Fruit fly (Drosophila melanogaster) whole organism, embryonic: Measurements from ENCODE around the gene CG4210.

Experiments used
- Abd-B ChIP-seq: fragments of 200-800 bp; sonication (Bioruptor generic); optimal IDR thresholded peaks from 2 replicates; lab custom pipeline; 2018; ENCODE audit warnings: missing biosample characterization, mild to moderate bottlenecking, missing genetic modification characterization, moderate library complexity
- Antp ChIP-seq: fragments of 200-800 bp; sonication (Bioruptor generic); optimal IDR thresholded peaks from 3 replicates; lab custom pipeline; 2016; ENCODE audit warnings: missing biosample characterization, missing genetic modification characterization
- Asciz ChIP-seq: fragments of 200-800 bp; sonication (Bioruptor generic); optimal IDR thresholded peaks from 2 replicates; lab custom pipeline; 2017; ENCODE audit warnings: missing biosample characterization, mild to moderate bottlenecking, missing genetic modification characterization, missing genetic modification reagents
- Blimp-1 ChIP-seq: fragments of 200-800 bp; sonication (Bioruptor generic); optimal IDR thresholded peaks from 3 replicates; lab custom pipeline; 2018; ENCODE audit warnings: missing biosample characterization, missing genetic modification characterization, mild to moderate bottlenecking, moderate library complexity, missing genetic modification reagents
- CG10979 ChIP-seq: fragments of 200-800 bp; sonication (Bioruptor generic); optimal IDR thresholded peaks from 2 replicates; lab custom pipeline; 2018; ENCODE audit warnings: missing biosample characterization, mild to moderate bottlenecking, missing genetic modification characterization, moderate library complexity
- CG12155 ChIP-seq: fragments of 200-800 bp; sonication (Bioruptor generic); optimal IDR thresholded peaks from 3 replicates; lab custom pipeline; 2016; ENCODE audit warnings: missing biosample characterization, missing genetic modification characterization
- CG13296 ChIP-seq: fragments of 200-800 bp; sonication (Bioruptor generic); optimal IDR thresholded peaks from 3 replicates; lab custom pipeline; 2018; ENCODE audit warnings: missing biosample characterization, mild to moderate bottlenecking, missing genetic modification characterization
- CG15514 ChIP-seq: fragments of 200-800 bp; sonication (Bioruptor generic); optimal IDR thresholded peaks from 3 replicates; lab custom pipeline; 2017; ENCODE audit warnings: missing biosample characterization, missing genetic modification characterization, mild to moderate bottlenecking, moderate library complexity, missing genetic modification reagents
- CG15601 ChIP-seq: fragments of 200-800 bp; sonication (Bioruptor generic); optimal IDR thresholded peaks from 3 replicates; lab custom pipeline; 2019; ENCODE audit warnings: missing biosample characterization, mild to moderate bottlenecking, missing genetic modification characterization, moderate library complexity
- CG17359 ChIP-seq: fragments of 200-800 bp; sonication (Bioruptor generic); optimal IDR thresholded peaks from 3 replicates; lab custom pipeline; 2018; ENCODE audit warnings: missing biosample characterization, mild to moderate bottlenecking, missing genetic modification characterization, moderate library complexity
- CG1792 ChIP-seq: fragments of 200-800 bp; sonication (Bioruptor generic); optimal IDR thresholded peaks from 2 replicates; lab custom pipeline; 2016; ENCODE audit warnings: missing biosample characterization, missing genetic modification characterization
- CG32532 ChIP-seq: fragments of 200-800 bp; sonication (Bioruptor generic); IDR thresholded peaks from 2 replicates; pipeline ENCODE4 v1.3.6; 2022; ENCODE audit warnings: missing biosample characterization, missing genetic modification characterization
- CG33557 ChIP-seq: fragments of 200-800 bp; sonication (Bioruptor generic); optimal IDR thresholded peaks from 2 replicates; lab custom pipeline; 2019; ENCODE audit warnings: missing biosample characterization, mild to moderate bottlenecking, missing genetic modification characterization, moderate library complexity
- CG34376 ChIP-seq: fragments of 200-800 bp; sonication (Bioruptor generic); optimal IDR thresholded peaks from 2 replicates; lab custom pipeline; 2018; ENCODE audit warnings: missing biosample characterization, mild to moderate bottlenecking, missing genetic modification characterization
- CG6854 ChIP-seq: fragments of 200-800 bp; sonication (Bioruptor generic); optimal IDR thresholded peaks from 3 replicates; lab custom pipeline; 2017; ENCODE audit warnings: missing biosample characterization, mild to moderate bottlenecking, missing genetic modification characterization
- CG8478 ChIP-seq: fragments of >200 bp; optimal IDR thresholded peaks from 2 replicates; lab custom pipeline; 2018
- CG9215 ChIP-seq: fragments of 200-800 bp; sonication (Bioruptor generic); IDR thresholded peaks from 2 replicates; pipeline ENCODE4 v1.3.6; 2022; ENCODE audit warnings: missing biosample characterization, missing genetic modification characterization
- Camta ChIP-seq: fragments of 200-800 bp; sonication (Bioruptor generic); optimal IDR thresholded peaks from 2 replicates; lab custom pipeline; 2016; ENCODE audit warnings: missing biosample characterization, missing genetic modification characterization
- Chrac-16 ChIP-seq: fragments of 200-800 bp; sonication (Bioruptor generic); optimal IDR thresholded peaks from 3 replicates; lab custom pipeline; 2016; ENCODE audit warnings: missing biosample characterization, missing genetic modification characterization
- CkIIα-i1 ChIP-seq: fragments of 200-800 bp; sonication (Bioruptor generic); IDR thresholded peaks from 2 replicates; pipeline ENCODE4 v1.3.6; 2022; ENCODE audit warnings: missing biosample characterization, missing genetic modification characterization
- Dek ChIP-seq: fragments of 200-800 bp; sonication (Bioruptor generic); optimal IDR thresholded peaks from 3 replicates; lab custom pipeline; 2019; ENCODE audit warnings: missing biosample characterization, mild to moderate bottlenecking, missing genetic modification characterization, moderate library complexity
- Dip3 ChIP-seq: fragments of 200-800 bp; sonication (Bioruptor generic); optimal IDR thresholded peaks from 3 replicates; lab custom pipeline; 2016; ENCODE audit warnings: missing biosample characterization, missing genetic modification characterization
- Ets65A ChIP-seq: fragments of 200-800 bp; sonication (Bioruptor generic); peaks from one replicate; lab custom pipeline; 2016; ENCODE audit warnings: missing biosample characterization, missing genetic modification characterization
- Fer3 ChIP-seq: fragments of 200-800 bp; sonication (Bioruptor generic); optimal IDR thresholded peaks from 2 replicates; lab custom pipeline; 2018; ENCODE audit warnings: missing biosample characterization, mild to moderate bottlenecking, missing genetic modification characterization, moderate library complexity
- MBD-R2 ChIP-seq: fragments of 200-800 bp; sonication (Bioruptor generic); IDR thresholded peaks from 2 replicates; pipeline ENCODE4 v1.3.6; 2022; ENCODE audit warnings: missing biosample characterization, missing genetic modification characterization
- Mes4 ChIP-seq: fragments of 200-800 bp; sonication (Bioruptor generic); optimal IDR thresholded peaks from 2 replicates; lab custom pipeline; 2016; ENCODE audit warnings: missing biosample characterization, missing genetic modification characterization
- NK7.1 ChIP-seq: fragments of 200-800 bp; sonication (Bioruptor generic); optimal IDR thresholded peaks from 3 replicates; lab custom pipeline; 2016; ENCODE audit warnings: missing biosample characterization, missing genetic modification characterization
- PHDP ChIP-seq: fragments of 200-800 bp; sonication (Bioruptor generic); optimal IDR thresholded peaks from 3 replicates; lab custom pipeline; 2018; ENCODE audit warnings: missing biosample characterization, mild to moderate bottlenecking, missing genetic modification characterization, moderate library complexity
- Rfx ChIP-seq: fragments of 200-800 bp; sonication (Bioruptor generic); IDR thresholded peaks from 2 replicates; pipeline ENCODE4 v1.3.6; 2022; ENCODE audit warnings: missing biosample characterization, missing genetic modification characterization
- Stat92E ChIP-seq, 3 experiments: fragments of >200 bp in 2 of 3; fragments of 200-800 bp in 1 of 3; sonication (Bioruptor generic) in 1 of 3; optimal IDR thresholded peaks; 2 replicates each; lab custom pipeline; 2017 to 2019; ENCODE audit warnings: missing biosample characterization in 3 of 3, missing genetic modification characterization in 3 of 3, mild to moderate bottlenecking in 1 of 3, moderate library complexity in 1 of 3
- ac ChIP-seq: fragments of 200-800 bp; sonication (Bioruptor generic); optimal IDR thresholded peaks from 3 replicates; lab custom pipeline; 2017; ENCODE audit warnings: missing biosample characterization, mild to moderate bottlenecking, missing genetic modification characterization
- ase ChIP-seq: fragments of 200-800 bp; sonication (Bioruptor generic); IDR thresholded peaks from 3 replicates; pipeline ENCODE4 v1.3.6; 2022; ENCODE audit warnings: missing biosample characterization, missing genetic modification characterization
- cato ChIP-seq: fragments of 200-800 bp; sonication (Bioruptor generic); optimal IDR thresholded peaks from 2 replicates; lab custom pipeline; 2016; ENCODE audit warnings: missing biosample characterization, missing genetic modification characterization, borderline replicate concordance
- cg ChIP-seq: fragments of 200-800 bp; sonication (Bioruptor generic); optimal IDR thresholded peaks from 3 replicates; lab custom pipeline; 2019; ENCODE audit warnings: missing biosample characterization, mild to moderate bottlenecking, missing genetic modification characterization, moderate library complexity
- chif ChIP-seq, 2 experiments: fragments of 200-800 bp; sonication (Bioruptor generic); optimal IDR thresholded peaks; 3 replicates each; lab custom pipeline; 2016; ENCODE audit warnings: missing biosample characterization in 2 of 2, missing genetic modification characterization in 2 of 2
- cwo ChIP-seq: fragments of 200-800 bp; sonication (Bioruptor generic); optimal IDR thresholded peaks from 3 replicates; lab custom pipeline; 2017; ENCODE audit warnings: missing biosample characterization, missing genetic modification characterization, mild to moderate bottlenecking, moderate library complexity, missing genetic modification reagents
- danr ChIP-seq: fragments of 200-800 bp; sonication (Bioruptor generic); IDR thresholded peaks from 2 replicates; pipeline ENCODE4 v1.3.6; 2022; ENCODE audit warnings: missing biosample characterization, missing genetic modification characterization
- ems ChIP-seq: fragments of 200-800 bp; sonication (Bioruptor generic); optimal IDR thresholded peaks from 3 replicates; lab custom pipeline; 2016; ENCODE audit warnings: missing biosample characterization, missing genetic modification characterization
- fd64A ChIP-seq: fragments of 200-800 bp; sonication (Bioruptor generic); optimal IDR thresholded peaks from 3 replicates; lab custom pipeline; 2018; ENCODE audit warnings: missing biosample characterization, mild to moderate bottlenecking, missing genetic modification characterization
- grn ChIP-seq: fragments of 200-800 bp; sonication (Bioruptor generic); optimal IDR thresholded peaks from 3 replicates; lab custom pipeline; 2017; ENCODE audit warnings: missing biosample characterization, missing genetic modification characterization
- gro ChIP-seq: fragments of 200-800 bp; sonication (Bioruptor generic); optimal IDR thresholded peaks from 2 replicates; lab custom pipeline; 2016; ENCODE audit warnings: missing biosample characterization, missing genetic modification characterization
- kay ChIP-seq: fragments of 200-800 bp; sonication (Bioruptor generic); optimal IDR thresholded peaks from 2 replicates; lab custom pipeline; 2016; ENCODE audit warnings: missing biosample characterization, missing genetic modification characterization
- ken ChIP-seq: fragments of 200-800 bp; sonication (Bioruptor generic); IDR thresholded peaks from 3 replicates; pipeline ENCODE4 v1.3.6; 2022; ENCODE audit warnings: missing biosample characterization, missing genetic modification characterization
- rib ChIP-seq: fragments of 200-800 bp; sonication (Bioruptor generic); IDR thresholded peaks from 2 replicates; pipeline ENCODE4 v1.3.6; 2022; ENCODE audit warnings: missing biosample characterization, missing genetic modification characterization
- sd ChIP-seq: fragments of 200-800 bp; sonication (Bioruptor generic); optimal IDR thresholded peaks from 3 replicates; lab custom pipeline; 2018; ENCODE audit warnings: missing biosample characterization, mild to moderate bottlenecking, missing genetic modification characterization, moderate library complexity
- sob ChIP-seq: fragments of 200-800 bp; sonication (Bioruptor generic); IDR thresholded peaks from 2 replicates; pipeline ENCODE4 v1.3.6; 2022; ENCODE audit warnings: missing biosample characterization, missing genetic modification characterization
- zen2 ChIP-seq: fragments of 200-800 bp; sonication (Bioruptor generic); IDR thresholded peaks from 3 replicates; pipeline ENCODE4 v1.3.6; 2022; ENCODE audit warnings: missing biosample characterization, missing genetic modification characterization; ENCODE audit not compliant: partially characterized antibody
- zf30C ChIP-seq: fragments of 200-800 bp; sonication (Bioruptor generic); optimal IDR thresholded peaks from 3 replicates; lab custom pipeline; 2018; ENCODE audit warnings: missing biosample characterization, mild to moderate bottlenecking, missing genetic modification characterization
- zfh1 ChIP-seq: fragments of 200-800 bp; sonication (Bioruptor generic); IDR thresholded peaks from 3 replicates; pipeline ENCODE4 v1.3.6; 2022; ENCODE audit warnings: missing biosample characterization, missing genetic modification characterization

The CG4210 gene

DNA sequence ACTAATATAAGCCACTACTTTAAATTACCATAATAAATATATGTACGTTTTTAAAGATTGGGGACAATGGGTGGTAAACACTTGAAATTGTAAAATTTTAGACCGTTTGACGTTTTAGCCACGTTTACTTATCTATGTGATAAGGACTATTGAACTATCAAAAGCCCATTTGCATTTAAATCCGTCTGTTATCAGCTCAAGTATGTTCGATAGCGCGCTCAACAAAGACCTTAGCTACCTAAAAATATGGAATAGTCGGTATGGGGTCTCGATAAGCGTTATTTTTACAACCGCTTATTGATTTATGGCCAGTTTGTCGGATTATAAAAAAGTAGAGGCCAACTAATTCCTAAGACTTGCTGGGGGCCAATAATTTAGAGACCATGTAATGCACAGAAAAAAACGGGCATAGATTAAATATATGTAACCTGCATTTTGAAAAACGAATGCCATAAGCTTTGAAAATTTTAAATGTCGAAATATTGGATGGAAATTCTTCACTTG, 17.9 kb downstream of the CG4210 start (continued):
- TF ChIP-seq Dip3 (GFP tag; lab: Kevin White, UChicago) (no peak), ems (GFP tag; lab: Kevin White, UChicago) (no peak), Ets65A (GFP tag; lab: Kevin White, UChicago) (no peak), Mes4 (no peak), sd (tag; lab: Kevin White, UChicago) (peak; percentile 97), CG15514 (peak; percentile 3), Asciz (GFP tag; lab: Kevin White, UChicago) (peak; percentile 16), Antp (GFP tag; lab: Kevin White, UChicago) (no peak), CG13296 (GFP tag; lab: Kevin White, UChicago) (peak; percentile 53), CG17359 (tag; lab: Kevin White, UChicago) (no peak), MBD-R2 (GFP tag; lab: Robert Waterston, UW) (no peak), gro (GFP tag; lab: Kevin White, UChicago) (peak; percentile 7), CG6854 (GFP tag; lab: Kevin White, UChicago) (peak; percentile 20), CkIIα-i1 (GFP tag; lab: Robert Waterston, UW) (no peak), zf30C (GFP tag; lab: Kevin White, UChicago) (peak; percentile 34), CG32532 (no peak), CG1792 (GFP tag; lab: Kevin White, UChicago) (no peak), Blimp-1 (GFP tag; lab: Kevin White, UChicago) (no peak), ase (no peak), kay (GFP tag; lab: Kevin White, UChicago) (no peak), CG33557 (GFP tag; lab: Kevin White, UChicago) (no peak), Stat92E (GFP tag; optimal IDR thresholded peaks at IDR 0.05; lab: Kevin White, UChicago) (no peak), rib (GFP tag; lab: Robert Waterston, UW) (no peak), CG8478 (lab: Kevin White, UChicago) (no peak), zen2 (no peak), PHDP (no peak), CG34376 (GFP tag; lab: Kevin White, UChicago) (peak; percentile 91), Rfx (GFP tag; lab: Robert Waterston, UW) (no peak), grn (GFP tag; lab: Kevin White, UChicago) (peak; percentile 42), cwo (GFP tag; lab: Kevin White, UChicago) (peak; percentile 1)

DNA sequence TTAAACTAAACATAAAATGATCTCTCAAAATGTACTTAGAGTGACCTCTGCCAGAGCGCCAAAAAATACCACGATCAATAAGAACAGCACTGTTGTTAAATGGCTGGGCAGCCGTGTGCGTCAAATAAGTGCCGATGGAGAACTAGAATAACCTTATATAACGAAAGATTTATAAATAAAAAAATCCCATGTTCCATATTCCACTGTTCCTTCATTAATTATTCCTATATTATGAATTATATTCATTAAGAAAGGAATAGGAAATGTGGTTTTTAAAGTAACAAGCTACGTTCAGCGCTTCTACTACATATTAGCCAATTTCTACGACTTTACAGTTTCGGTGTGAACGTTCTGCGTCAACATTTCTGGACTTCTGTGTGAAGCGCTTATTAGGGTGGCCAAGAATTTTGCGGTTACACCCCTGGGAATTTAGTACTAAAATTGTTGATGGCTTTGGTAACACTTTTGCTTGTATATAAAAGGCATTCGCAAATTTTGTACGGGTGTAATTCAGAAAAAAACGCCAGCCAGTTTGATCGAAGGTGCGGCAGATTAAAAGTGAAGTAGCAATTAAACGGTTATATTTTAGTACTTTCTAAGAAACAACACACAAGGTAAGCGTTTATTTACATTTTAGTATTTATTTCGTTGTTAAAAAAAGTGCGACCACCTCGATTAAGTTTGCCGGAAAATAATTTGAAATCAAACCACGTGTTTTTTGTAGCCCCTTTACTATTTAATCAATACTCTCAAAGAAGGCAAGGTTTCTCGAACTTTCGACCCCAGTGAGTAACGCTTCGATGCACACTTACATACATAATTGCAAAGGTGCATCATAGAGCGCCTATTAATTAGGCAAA, 28.6 kb downstream of the CG4210 start, which contains the start of the genes tefu and Hsc70-4:
Gene tefu, minus strand, starts transcription at position 51 of the 860 bp plus-strand sequence.
Gene Hsc70-4, plus strand, starts transcription at position 502 of the 860 bp plus-strand sequence.
- TF ChIP-seq zfh1 (GFP tag; lab: Robert Waterston, UW) (peak; percentile 63; the same call in 1 of the 3 replicates), CG15601 (tag; lab: Kevin White, UChicago) (peak; percentile 57), sob (GFP tag; lab: Robert Waterston, UW) (peak; percentile 77), CG1792 (GFP tag; lab: Kevin White, UChicago) (peak; percentile 55), ken (GFP tag; lab: Robert Waterston, UW) (peak; percentile 81), chif (GFP tag; optimal IDR thresholded peaks at IDR 0.05; lab: Kevin White, UChicago) (peak in 1 of 2 experiments; percentile 83), Chrac-16 (GFP tag; lab: Kevin White, UChicago) (peak; percentile 81), fd64A (GFP tag; lab: Kevin White, UChicago) (no peak), CG12155 (GFP tag; lab: Kevin White, UChicago) (peak; percentile 72), cato (GFP tag; lab: Kevin White, UChicago) (peak; percentile 37), Abd-B (GFP tag; lab: Kevin White, UChicago) (peak; percentile 92), CG9215 (GFP tag; lab: Robert Waterston, UW) (peak; percentile 81), Camta (peak; percentile 61), NK7.1 (GFP tag; lab: Kevin White, UChicago) (no peak), CG10979 (tag; lab: Kevin White, UChicago) (peak; percentile 57), ac (no peak), danr (peak; percentile 70; the same call in 1 of the 2 replicates), Dek (tag; lab: Kevin White, UChicago) (peak; percentile 75), Fer3 (tag; lab: Kevin White, UChicago) (peak; percentile 62), cg (GFP tag; lab: Kevin White, UChicago) (no peak)
